Worm (Caenorhabditis elegans) whole organism, midembryonic: ENCODE results near the gene enu-3.1.
A peak's percentile ranks its signal among the peaks of the same experiment; 100 is the strongest.

Source experiments
- T22C8.4 ChIP-seq: fragments of 200-800 bp; sonication (Bioruptor generic); IDR thresholded peaks from 2 replicates; pipeline ENCODE4 v1.3.6; 2022; ENCODE audit warnings: missing genetic modification characterization, missing compliant biosample characterization
- cog-1 ChIP-seq: sonication (generic microtip); optimal IDR thresholded peaks from 2 replicates; lab custom pipeline; 2016; ENCODE audit warnings: missing genetic modification characterization, missing compliant biosample characterization
- flt-1 ChIP-seq: fragments of 200-800 bp; sonication (Bioruptor generic); IDR thresholded peaks from 2 replicates; pipeline ENCODE4 v1.3.6; 2022; ENCODE audit warnings: missing genetic modification characterization, missing compliant biosample characterization
- klf-2 ChIP-seq: fragments of 200-800 bp; sonication (Bioruptor generic); conservative IDR thresholded peaks from 2 replicates; pipeline ENCODE4 v1.3.6; 2022; ENCODE audit warnings: missing genetic modification reagents, missing genetic modification characterization, missing compliant biosample characterization
- med-1 ChIP-seq: sonication (generic microtip); optimal IDR thresholded peaks from 2 replicates; lab custom pipeline; 2017; ENCODE audit warnings: missing genetic modification characterization, mild to moderate bottlenecking, missing compliant biosample characterization, antibody characterized with exemption, missing genetic modification reagents; ENCODE audit not compliant: insufficient read depth
- ref-1 ChIP-seq: fragments of 200-800 bp; sonication (Bioruptor generic); conservative IDR thresholded peaks from 2 replicates; pipeline ENCODE4 v1.3.6; 2022; ENCODE audit warnings: missing genetic modification reagents, missing genetic modification characterization, missing compliant biosample characterization
- tab-1 ChIP-seq: fragments of 200-800 bp; sonication (Bioruptor generic); IDR thresholded peaks from 2 replicates; pipeline ENCODE4 v1.3.6; 2022; ENCODE audit warnings: missing genetic modification characterization, missing compliant biosample characterization
- ztf-23 ChIP-seq: fragments of 200-800 bp; sonication (Bioruptor generic); IDR thresholded peaks from 2 replicates; pipeline ENCODE4 v1.3.6; 2022; ENCODE audit warnings: missing genetic modification reagents, missing genetic modification characterization, missing compliant biosample characterization
- ztf-29 ChIP-seq: fragments of 200-800 bp; sonication (Bioruptor generic); IDR thresholded peaks from 2 replicates; pipeline ENCODE4 v1.3.6; 2022; ENCODE audit warnings: missing genetic modification reagents, missing genetic modification characterization, missing compliant biosample characterization

Gene enu-3.1

ce11 chrIII:10435938-10436842 lies at the start of gene enu-3.1, which contains the start of gene smrd-1:
TSS of gene enu-3.1 (plus strand) at chrIII:10436276.
TSS of gene smrd-1 (minus strand) at chrIII:10435988.
- 0 out of 2 replicates have a peak, but pooled peaks have one; percentile 33 for TF ChIP-seq klf-2 (GFP tag; lab: Robert Waterston, UW)
- TF ChIP-seq ztf-29 (GFP tag; lab: Robert Waterston, UW), result peak; percentile 34; the same call in 1 of the 2 replicates
- TF ChIP-seq ztf-23 (GFP tag; lab: Robert Waterston, UW), result peak; percentile 84
- peak; percentile 72 for TF ChIP-seq flt-1 (GFP tag; lab: Robert Waterston, UW)

- TF ChIP-seq flt-1 (GFP tag; lab: Robert Waterston, UW) (no peak), cog-1 (no peak), ref-1 (GFP tag; lab: Robert Waterston, UW) (no peak), ztf-23 (GFP tag; lab: Robert Waterston, UW) (no peak), klf-2 (GFP tag; lab: Robert Waterston, UW) (no peak), T22C8.4 (GFP tag; lab: Robert Waterston, UW) (no peak), ztf-29 (GFP tag; lab: Robert Waterston, UW) (no peak), med-1 (GFP tag; lab: Kevin White, UChicago) (no peak), tab-1 (GFP tag; lab: Robert Waterston, UW) (no peak)
Observed at ce11 chrIII:10386476-10386875, 49.6 kb upstream of the enu-3.1 start, which contains the start of gene C38H2.3. TSS of gene C38H2.3 (minus strand) at chrIII:10386576.

- TF ChIP-seq ztf-23 (GFP tag; lab: Robert Waterston, UW), result no peak
- no peak for TF ChIP-seq ref-1 (GFP tag; lab: Robert Waterston, UW)
- no peak for TF ChIP-seq ztf-29 (GFP tag; lab: Robert Waterston, UW)
- TF ChIP-seq klf-2 (GFP tag; lab: Robert Waterston, UW), result no peak
Observed at ce11 chrIII:10389608-10390007, 46.5 kb upstream of the enu-3.1 start.

- TF ChIP-seq tab-1 (GFP tag; lab: Robert Waterston, UW) (no peak), klf-2 (GFP tag; lab: Robert Waterston, UW) (no peak), cog-1 (no peak), flt-1 (GFP tag; lab: Robert Waterston, UW) (no peak), med-1 (GFP tag; lab: Kevin White, UChicago) (no peak), ztf-23 (GFP tag; lab: Robert Waterston, UW) (no peak), ref-1 (GFP tag; lab: Robert Waterston, UW) (no peak), T22C8.4 (GFP tag; lab: Robert Waterston, UW) (no peak), ztf-29 (GFP tag; lab: Robert Waterston, UW) (no peak)
Observed at ce11 chrIII:10391628-10392027, 44.4 kb upstream of the enu-3.1 start, which contains the start of gene M03C11.9. TSS of gene M03C11.9 (minus strand) at chrIII:10391728.

- TF ChIP-seq ztf-29 (GFP tag; lab: Robert Waterston, UW), result no peak
- no peak for TF ChIP-seq T22C8.4 (GFP tag; lab: Robert Waterston, UW)
- TF ChIP-seq klf-2 (GFP tag; lab: Robert Waterston, UW), result no peak
- no peak for TF ChIP-seq med-1 (GFP tag; lab: Kevin White, UChicago)
- TF ChIP-seq tab-1 (GFP tag; lab: Robert Waterston, UW), result no peak
- no peak for TF ChIP-seq ref-1 (GFP tag; lab: Robert Waterston, UW)
- TF ChIP-seq cog-1, result no peak
- TF ChIP-seq flt-1 (GFP tag; lab: Robert Waterston, UW), result no peak
- no peak for TF ChIP-seq ztf-23 (GFP tag; lab: Robert Waterston, UW)
Observed at ce11 chrIII:10395990-10396389, 40.1 kb upstream of the enu-3.1 start, which contains the start of gene M03C11.1. TSS of gene M03C11.1 (minus strand) at chrIII:10396090.

- TF ChIP-seq cog-1 (no peak), ztf-23 (GFP tag; lab: Robert Waterston, UW) (no peak), T22C8.4 (GFP tag; lab: Robert Waterston, UW) (no peak), tab-1 (GFP tag; lab: Robert Waterston, UW) (no peak), klf-2 (GFP tag; lab: Robert Waterston, UW) (no peak), ztf-29 (GFP tag; lab: Robert Waterston, UW) (no peak), med-1 (GFP tag; lab: Kevin White, UChicago) (no peak), flt-1 (GFP tag; lab: Robert Waterston, UW) (no peak), ref-1 (GFP tag; lab: Robert Waterston, UW) (no peak)
Observed at ce11 chrIII:10396891-10397502, 39.1 kb upstream of the enu-3.1 start.

- no peak for TF ChIP-seq ztf-29 (GFP tag; lab: Robert Waterston, UW)
- TF ChIP-seq tab-1 (GFP tag; lab: Robert Waterston, UW), result no peak
- TF ChIP-seq klf-2 (GFP tag; lab: Robert Waterston, UW), result no peak
- TF ChIP-seq T22C8.4 (GFP tag; lab: Robert Waterston, UW), result no peak
- no peak for TF ChIP-seq flt-1 (GFP tag; lab: Robert Waterston, UW)
- TF ChIP-seq cog-1, result no peak
- no peak for TF ChIP-seq ztf-23 (GFP tag; lab: Robert Waterston, UW)
- TF ChIP-seq med-1 (GFP tag; lab: Kevin White, UChicago), result no peak
- no peak for TF ChIP-seq ref-1 (GFP tag; lab: Robert Waterston, UW)
Observed at ce11 chrIII:10398919-10399318, 37.2 kb upstream of the enu-3.1 start.

- TF ChIP-seq ref-1 (GFP tag; lab: Robert Waterston, UW), result no peak
- TF ChIP-seq ztf-29 (GFP tag; lab: Robert Waterston, UW), result no peak
- TF ChIP-seq tab-1 (GFP tag; lab: Robert Waterston, UW), result no peak
- TF ChIP-seq klf-2 (GFP tag; lab: Robert Waterston, UW), result no peak
- no peak for TF ChIP-seq med-1 (GFP tag; lab: Kevin White, UChicago)
- no peak for TF ChIP-seq flt-1 (GFP tag; lab: Robert Waterston, UW)
- TF ChIP-seq ztf-23 (GFP tag; lab: Robert Waterston, UW), result no peak
- no peak for TF ChIP-seq T22C8.4 (GFP tag; lab: Robert Waterston, UW)
- no peak for TF ChIP-seq cog-1
Observed at ce11 chrIII:10404918-10405317, 31.2 kb upstream of the enu-3.1 start, which contains the start of the genes M03C11.3 and chl-1. TSS of gene M03C11.3 (plus strand) at chrIII:10405070. TSS of gene chl-1 (minus strand) at chrIII:10405240.
